Worm (Caenorhabditis elegans): ENCODE measurements around the gene srlf-18.

DNA sequence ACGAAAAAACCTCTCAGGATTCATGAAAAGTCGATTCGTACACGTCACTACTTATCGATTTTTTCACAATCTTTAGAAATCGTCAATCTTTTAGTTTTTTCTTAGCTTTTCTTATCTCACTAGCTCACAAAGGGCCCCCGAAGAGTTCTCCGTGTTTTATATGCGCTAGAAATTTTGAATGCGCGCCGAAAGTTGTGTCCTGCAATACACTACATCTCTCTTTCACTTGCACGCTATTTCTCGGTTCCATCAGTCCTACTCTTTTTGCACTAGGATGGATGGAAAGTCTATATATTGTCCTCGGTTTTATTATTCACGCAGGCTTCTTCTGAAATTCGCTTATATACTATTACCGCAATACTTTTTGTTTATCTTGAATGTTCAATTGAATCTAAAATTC lies 24.3 kb upstream of the srlf-18 start:
- TF ChIP-seq ama-1 (optimal IDR thresholded peaks at IDR 0.05) (no peak), ceh-36 (tag; optimal IDR thresholded peaks at IDR 0.05) (no peak), scrt-1 (GFP tag; IDR thresholded peaks at IDR 0.05) (no peak), hmg-4 (GFP tag; optimal IDR thresholded peaks at IDR 0.05) (no peak), tbx-11 (GFP tag; IDR thresholded peaks at IDR 0.05) (no peak), hmbx-1 (tag; optimal IDR thresholded peaks at IDR 0.05) (no peak), pes-1 (GFP tag; IDR thresholded peaks at IDR 0.05) (no peak), aly-1 (tag; optimal IDR thresholded peaks at IDR 0.05) (no peak)

Measured in whole organism, early embryonic.